Fruit fly (Drosophila melanogaster): ENCODE data around the gene Pi4KIIIalpha.

Gene Pi4KIIIalpha

DNA sequence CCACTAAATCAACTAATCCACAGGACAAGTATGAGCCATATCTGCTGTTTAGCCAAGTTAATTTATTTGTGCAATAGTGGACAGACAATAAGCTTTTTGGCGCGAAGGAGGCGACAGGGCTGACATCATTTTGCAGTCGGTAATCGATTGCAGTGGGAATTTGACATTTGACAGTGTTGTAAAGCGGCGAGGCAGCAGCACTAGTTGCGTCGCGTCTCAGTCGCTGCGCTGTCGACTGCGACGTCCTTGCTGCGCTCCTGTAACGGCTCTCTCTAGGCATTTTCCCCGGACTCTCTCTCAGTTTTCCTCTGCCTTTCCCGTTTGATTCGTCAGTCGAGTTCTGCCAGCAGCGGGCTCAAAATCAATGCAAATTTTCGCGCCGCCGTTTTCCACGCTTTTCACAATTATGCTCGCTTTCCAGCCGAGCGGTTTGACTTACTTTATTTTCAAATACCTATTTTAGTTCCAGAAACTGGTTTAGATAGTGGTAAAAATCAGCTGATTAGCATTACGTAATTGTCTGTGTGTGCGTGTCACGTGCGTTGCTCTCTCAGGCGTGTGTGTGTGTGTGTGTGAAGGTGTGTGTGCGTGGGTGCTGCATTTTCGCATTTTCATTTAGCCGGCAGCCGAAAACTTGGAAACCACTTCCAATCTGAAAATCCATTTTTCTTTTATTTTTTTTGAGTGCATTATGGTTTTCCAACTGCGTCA, 12.4 kb downstream of the Pi4KIIIalpha start:
- TF ChIP-seq bab1 (GFP tag; optimal IDR thresholded peaks at IDR 0.05) (no peak), CG33017 (tag; optimal IDR thresholded peaks at IDR 0.05) (no peak), CG14711 (tag; optimal IDR thresholded peaks at IDR 0.05) (no peak), CG1620 (GFP tag; optimal IDR thresholded peaks at IDR 0.05) (no peak), ovo (GFP tag; optimal IDR thresholded peaks at IDR 0.05) (no peak), kay (GFP tag; ENCODE audit: borderline replicate concordance) (no peak), Crg-1 (GFP tag; optimal IDR thresholded peaks at IDR 0.05) (no peak), cic (GFP tag; optimal IDR thresholded peaks at IDR 0.05) (no peak), Clk (GFP tag; optimal IDR thresholded peaks at IDR 0.05) (no peak), tj (GFP tag; optimal IDR thresholded peaks at IDR 0.05) (no peak), CG7045 (GFP tag; optimal IDR thresholded peaks at IDR 0.05) (no peak), CG7101 (tag; optimal IDR thresholded peaks at IDR 0.05) (no peak), pad (GFP tag; optimal IDR thresholded peaks at IDR 0.05) (no peak)

DNA sequence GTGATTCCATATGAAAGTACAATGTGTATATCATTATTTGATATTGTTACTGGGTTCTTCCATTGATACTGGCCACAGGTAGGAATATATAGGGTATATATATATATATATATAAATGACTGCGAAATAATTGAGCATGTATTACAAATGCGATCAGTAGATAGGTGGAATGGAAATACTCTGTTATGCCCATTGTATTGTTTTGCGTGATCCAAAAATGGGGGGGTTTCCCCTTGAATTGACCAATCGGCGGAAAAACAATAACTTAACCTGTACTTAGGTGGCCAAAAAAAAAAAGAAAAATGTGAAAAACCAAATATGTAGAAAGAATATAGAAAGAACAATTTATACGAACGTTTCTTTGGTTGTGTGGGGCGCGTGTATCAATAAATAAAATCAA, 13.3 kb downstream of the Pi4KIIIalpha start:
- TF ChIP-seq bab1 (GFP tag; optimal IDR thresholded peaks at IDR 0.05) (no peak), CG14711 (tag; optimal IDR thresholded peaks at IDR 0.05) (no peak), tj (GFP tag; optimal IDR thresholded peaks at IDR 0.05) (no peak), Crg-1 (GFP tag; optimal IDR thresholded peaks at IDR 0.05) (no peak), Hr96 (GFP tag; optimal IDR thresholded peaks at IDR 0.05) (no peak), cnc (optimal IDR thresholded peaks at IDR 0.05) (no peak), Clk (GFP tag; optimal IDR thresholded peaks at IDR 0.05) (no peak), toe (GFP tag; optimal IDR thresholded peaks at IDR 0.05) (no peak), kay (GFP tag; ENCODE audit: borderline replicate concordance) (no peak), CG1620 (GFP tag; optimal IDR thresholded peaks at IDR 0.05) (no peak), CG11617 (GFP tag; optimal IDR thresholded peaks at IDR 0.05) (no peak), CG7101 (tag; optimal IDR thresholded peaks at IDR 0.05) (no peak), CG12768 (GFP tag; optimal IDR thresholded peaks at IDR 0.05) (no peak), CG7045 (GFP tag; optimal IDR thresholded peaks at IDR 0.05) (no peak), Mnt (GFP tag; optimal IDR thresholded peaks at IDR 0.05) (no peak), pad (GFP tag; optimal IDR thresholded peaks at IDR 0.05) (no peak), CG33017 (tag; optimal IDR thresholded peaks at IDR 0.05) (no peak)

DNA sequence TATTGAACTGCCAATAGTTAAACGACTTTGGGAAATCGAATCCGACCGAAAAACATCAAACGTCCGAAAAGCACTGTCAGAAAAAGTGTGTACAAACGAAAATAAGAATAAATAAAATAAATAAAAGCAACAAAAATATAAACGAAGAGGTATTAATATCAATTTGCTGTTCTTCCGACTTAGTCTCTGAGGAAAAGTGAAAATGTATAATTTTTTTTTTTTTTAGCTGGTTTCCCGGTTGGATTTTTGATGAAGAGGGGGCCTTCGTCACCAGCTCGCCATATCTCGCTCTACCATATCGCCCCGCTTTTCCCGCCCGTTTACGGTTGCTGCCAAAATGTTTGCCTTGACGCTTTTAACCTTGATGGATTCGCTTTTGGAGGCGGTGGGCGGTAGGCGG, 14.0 kb downstream of the Pi4KIIIalpha start:
- TF ChIP-seq CG7101 (tag; optimal IDR thresholded peaks at IDR 0.05) (no peak), pad (GFP tag; optimal IDR thresholded peaks at IDR 0.05) (no peak), Clk (GFP tag; optimal IDR thresholded peaks at IDR 0.05) (no peak), Hr96 (GFP tag; optimal IDR thresholded peaks at IDR 0.05) (no peak), CG5204 (GFP tag; optimal IDR thresholded peaks at IDR 0.05) (no peak), cnc (optimal IDR thresholded peaks at IDR 0.05) (no peak), kay (GFP tag; ENCODE audit: borderline replicate concordance) (no peak), CG14711 (tag; optimal IDR thresholded peaks at IDR 0.05) (no peak), Crg-1 (GFP tag; optimal IDR thresholded peaks at IDR 0.05) (no peak), CG12768 (GFP tag; optimal IDR thresholded peaks at IDR 0.05) (no peak), ovo (GFP tag; optimal IDR thresholded peaks at IDR 0.05) (no peak), Mnt (GFP tag; optimal IDR thresholded peaks at IDR 0.05) (no peak), CG11617 (GFP tag; optimal IDR thresholded peaks at IDR 0.05) (no peak), CG33017 (tag; optimal IDR thresholded peaks at IDR 0.05) (no peak), toe (GFP tag; optimal IDR thresholded peaks at IDR 0.05) (no peak), CG1620 (GFP tag; optimal IDR thresholded peaks at IDR 0.05) (no peak), CG7045 (GFP tag; optimal IDR thresholded peaks at IDR 0.05) (no peak), tj (GFP tag; optimal IDR thresholded peaks at IDR 0.05) (no peak), bab1 (GFP tag; optimal IDR thresholded peaks at IDR 0.05) (no peak), cic (GFP tag; optimal IDR thresholded peaks at IDR 0.05) (no peak)

DNA sequence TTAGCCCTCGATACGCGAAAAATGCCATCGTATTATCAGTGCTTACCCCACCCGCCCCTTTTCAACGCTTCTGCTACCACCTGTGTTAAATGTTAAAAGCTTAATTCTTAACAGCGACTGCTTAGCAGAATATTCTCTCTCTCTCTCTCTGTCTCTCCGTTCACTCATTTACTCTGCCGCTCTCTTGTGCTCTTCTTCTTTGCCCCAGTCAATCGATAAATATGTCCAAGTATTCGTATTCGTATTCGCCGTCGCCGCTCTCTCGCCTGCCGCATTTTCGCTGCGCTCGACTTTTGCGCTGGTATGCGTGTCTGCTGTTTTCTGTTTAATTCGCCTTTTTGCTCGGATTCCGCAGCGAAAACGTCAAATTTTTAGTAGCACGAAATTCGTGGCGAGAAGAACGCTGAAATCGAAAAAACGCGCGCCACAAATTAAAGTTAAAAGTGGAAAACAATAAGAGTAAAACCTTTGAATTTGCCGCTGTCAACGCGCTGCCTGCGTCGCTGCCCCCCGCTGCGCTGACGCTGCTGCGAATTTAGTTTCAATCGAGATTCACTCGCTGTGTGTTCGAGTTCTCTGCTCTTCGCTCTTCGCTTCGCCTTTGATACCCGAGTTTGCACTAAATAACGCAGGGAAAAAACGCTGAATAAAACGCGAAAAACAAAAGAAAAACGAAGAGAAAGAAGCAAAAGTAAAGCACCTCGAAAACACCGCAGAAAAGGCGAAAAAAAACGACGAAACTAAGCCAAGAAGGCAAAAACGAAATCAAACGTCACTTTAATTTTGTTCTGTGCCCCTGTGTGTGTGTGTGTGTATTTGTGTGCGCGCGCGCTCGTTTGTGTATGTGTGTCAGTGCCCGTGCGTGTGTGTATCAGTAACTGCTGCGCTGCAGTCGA, 18.1 kb downstream of the Pi4KIIIalpha start:
- TF ChIP-seq pad (GFP tag; optimal IDR thresholded peaks at IDR 0.05) (peak; percentile 34), toe (GFP tag; optimal IDR thresholded peaks at IDR 0.05) (no peak), CG14711 (tag; optimal IDR thresholded peaks at IDR 0.05) (no peak), Crg-1 (GFP tag; optimal IDR thresholded peaks at IDR 0.05) (no peak), tj (GFP tag; optimal IDR thresholded peaks at IDR 0.05) (peak; percentile 75), cic (GFP tag; optimal IDR thresholded peaks at IDR 0.05) (peak; percentile 21), CG11617 (GFP tag; optimal IDR thresholded peaks at IDR 0.05) (peak; percentile 36), cnc (optimal IDR thresholded peaks at IDR 0.05) (no peak), CG7045 (GFP tag; optimal IDR thresholded peaks at IDR 0.05) (no peak), Hr96 (GFP tag; optimal IDR thresholded peaks at IDR 0.05) (no peak), Clk (GFP tag; optimal IDR thresholded peaks at IDR 0.05) (no peak), CG1620 (GFP tag; optimal IDR thresholded peaks at IDR 0.05) (no peak), CG33017 (tag; optimal IDR thresholded peaks at IDR 0.05) (no peak), CG12768 (GFP tag; optimal IDR thresholded peaks at IDR 0.05) (peak; percentile 23), kay (GFP tag; ENCODE audit: borderline replicate concordance) (no peak), Mnt (GFP tag; optimal IDR thresholded peaks at IDR 0.05) (peak; percentile 34), CG5204 (GFP tag; optimal IDR thresholded peaks at IDR 0.05) (no peak), bab1 (GFP tag; optimal IDR thresholded peaks at IDR 0.05) (peak; percentile 1), CG7101 (tag; optimal IDR thresholded peaks at IDR 0.05) (peak; percentile 30), ovo (GFP tag; optimal IDR thresholded peaks at IDR 0.05) (no peak)

DNA sequence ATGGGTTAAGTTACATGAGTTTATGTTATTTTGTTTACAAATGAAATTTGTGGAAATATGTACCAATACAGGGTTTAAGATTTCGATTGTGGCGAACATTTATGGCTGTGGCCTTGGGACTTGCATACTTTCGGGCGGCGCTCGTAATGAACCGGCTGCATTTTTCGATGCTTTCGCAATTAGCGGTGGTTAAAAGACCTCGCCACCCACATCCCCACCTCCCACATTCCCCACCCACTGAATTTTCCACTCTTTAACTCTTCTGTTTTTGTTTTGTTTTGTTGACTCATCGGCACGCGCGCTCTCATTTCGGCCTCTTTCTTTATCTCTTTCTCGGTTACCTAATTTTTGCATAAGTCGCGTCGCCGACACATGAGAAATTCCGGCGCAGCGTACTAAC, 21.0 kb downstream of the Pi4KIIIalpha start:
- TF ChIP-seq ovo (GFP tag; optimal IDR thresholded peaks at IDR 0.05) (no peak), CG12768 (GFP tag; optimal IDR thresholded peaks at IDR 0.05) (no peak), CG1620 (GFP tag; optimal IDR thresholded peaks at IDR 0.05) (no peak), CG5204 (GFP tag; optimal IDR thresholded peaks at IDR 0.05) (no peak), CG7045 (GFP tag; optimal IDR thresholded peaks at IDR 0.05) (no peak), cic (GFP tag; optimal IDR thresholded peaks at IDR 0.05) (no peak)
